Worm (Caenorhabditis elegans): ENCODE results near the gene bed-1.
"Not testable (repeated sequence)": the region's sequence is repeated elsewhere in the genome, so short reads cannot be mapped to it uniquely, and the experiment has no call there.

DNA sequence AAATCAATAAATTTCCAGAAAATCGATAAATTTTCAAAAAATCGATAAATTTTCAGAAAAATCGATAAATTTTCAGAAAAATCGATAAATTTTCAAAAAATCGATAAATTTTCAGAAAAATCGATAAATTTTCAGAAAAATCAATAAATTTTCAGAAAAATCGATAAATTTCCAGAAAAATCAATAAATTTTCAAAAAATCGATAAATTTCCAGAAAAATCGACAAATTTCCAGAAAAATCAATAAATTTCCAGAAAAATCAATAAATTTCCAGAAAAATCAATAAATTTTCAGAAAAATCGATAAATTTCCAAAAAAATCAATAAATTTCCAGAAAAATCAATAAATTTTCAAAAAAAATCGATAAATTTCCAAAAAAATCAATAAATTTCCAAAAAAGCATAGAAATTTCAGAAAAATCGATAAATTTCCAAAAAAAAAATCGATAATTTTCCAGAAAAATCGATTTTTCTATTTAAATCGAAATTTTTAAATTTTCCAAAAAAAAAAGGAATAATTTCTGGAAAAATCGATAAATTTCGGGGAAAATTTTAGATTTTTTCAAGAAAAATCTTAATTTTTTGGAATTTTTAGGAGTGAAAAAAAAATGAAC is 23.0 kb downstream of the bed-1 start, which contains the start of gene zhp-4:
- not testable (repeated sequence) for TF ChIP-seq ceh-40 (GFP tag; IDR thresholded peaks at IDR 0.05); lag-1 (GFP tag; IDR thresholded peaks at IDR 0.05); unc-130 (GFP tag; optimal IDR thresholded peaks at IDR 0.05); pbrm-1 (GFP tag; IDR thresholded peaks at IDR 0.05); unc-62 (GFP tag; optimal IDR thresholded peaks at IDR 0.05); lsl-1 (GFP tag; optimal IDR thresholded peaks at IDR 0.05); cebp-2 (GFP tag; IDR thresholded peaks at IDR 0.05); dpl-1 (GFP tag; optimal IDR thresholded peaks at IDR 0.05); tlf-1 (GFP tag; optimal IDR thresholded peaks at IDR 0.05); Y67H2A.10 (GFP tag; conservative IDR thresholded peaks at IDR 0.05); ama-1 (optimal IDR thresholded peaks at IDR 0.05); ama-1 (GFP tag; optimal IDR thresholded peaks at IDR 0.05)

All from whole organism, young adult.